Fruit fly (Drosophila melanogaster): ENCODE measurements around the gene CG14285.
A peak's percentile ranks its signal among the peaks of the same experiment; 100 is the strongest.

The CG14285 gene

dm6 chr3R:19028758-19029157 is 3.9 kb downstream of the CG14285 start, which contains the start of the genes GatA and P5cr (continued):
- TF ChIP-seq CG13424 (tag; optimal IDR thresholded peaks at IDR 0.05) = peak; percentile 82
- peak; percentile 82 for TF ChIP-seq CG34376 (GFP tag; optimal IDR thresholded peaks at IDR 0.05)
- TF ChIP-seq mld (GFP tag; IDR thresholded peaks at IDR 0.05; ENCODE audit: partially characterized antibody) = no peak
- peak; percentile 80 for TF ChIP-seq CG4617 (GFP tag; optimal IDR thresholded peaks at IDR 0.05; ENCODE audit: borderline replicate concordance)
- TF ChIP-seq tgo (GFP tag; IDR thresholded peaks at IDR 0.05) = peak; percentile 72
- TF ChIP-seq grau (tag; optimal IDR thresholded peaks at IDR 0.05) = peak; percentile 82
- TF ChIP-seq Ptx1 (GFP tag; IDR thresholded peaks at IDR 0.05) = peak; percentile 84
- peak; percentile 6 for TF ChIP-seq Jarid2 (GFP tag; optimal IDR thresholded peaks at IDR 0.05)
- peak; percentile 60 for TF ChIP-seq odd (GFP tag; optimal IDR thresholded peaks at IDR 0.05)
- TF ChIP-seq her (GFP tag; optimal IDR thresholded peaks at IDR 0.05) = peak; percentile 93
- TF ChIP-seq CG1529 (GFP tag; optimal IDR thresholded peaks at IDR 0.05) = peak; percentile 24
- no peak for TF ChIP-seq hbn (GFP tag; IDR thresholded peaks at IDR 0.05; ENCODE audit: partially characterized antibody)
- peak; percentile 78 for TF ChIP-seq PHDP (tag; optimal IDR thresholded peaks at IDR 0.05)
- no peak for TF ChIP-seq pita (GFP tag; optimal IDR thresholded peaks at IDR 0.05)
- peak; percentile 36 for TF ChIP-seq Camta (GFP tag; optimal IDR thresholded peaks at IDR 0.05)
- no peak for TF ChIP-seq corto (GFP tag; optimal IDR thresholded peaks at IDR 0.05)
- TF ChIP-seq CG9932 (GFP tag; IDR thresholded peaks at IDR 0.05) = peak; percentile 96
- TF ChIP-seq CG17612 (GFP tag; IDR thresholded peaks at IDR 0.05) = no peak
- TF ChIP-seq Opbp (GFP tag; IDR thresholded peaks at IDR 0.05; ENCODE audit: partially characterized antibody) = no peak
- TF ChIP-seq mirr (GFP tag; optimal IDR thresholded peaks at IDR 0.05) = peak; percentile 87
- TF ChIP-seq zfh1 (GFP tag; IDR thresholded peaks at IDR 0.05) = peak; percentile 69
- TF ChIP-seq unc-4 (GFP tag; IDR thresholded peaks at IDR 0.05; ENCODE audit: partially characterized antibody) = no peak
- no peak for TF ChIP-seq Eip74EF (GFP tag; optimal IDR thresholded peaks at IDR 0.05)
- no peak for TF ChIP-seq oc (tag; optimal IDR thresholded peaks at IDR 0.05)
- no peak; the same call in 2 of the 3 replicates for TF ChIP-seq CG34224 (GFP tag; IDR thresholded peaks at IDR 0.05; ENCODE audit: partially characterized antibody)
- TF ChIP-seq CG11723 (GFP tag; optimal IDR thresholded peaks at IDR 0.05) = peak; percentile 57
- TF ChIP-seq yki (optimal IDR thresholded peaks at IDR 0.05) = no peak
- TF ChIP-seq lbe (GFP tag; optimal IDR thresholded peaks at IDR 0.05) = peak; percentile 56
- TF ChIP-seq Antp (GFP tag; optimal IDR thresholded peaks at IDR 0.05) = peak; percentile 93
- peak; percentile 57 for TF ChIP-seq CG14667 (GFP tag; IDR thresholded peaks at IDR 0.05)
- TF ChIP-seq Tbp (GFP tag; optimal IDR thresholded peaks at IDR 0.05) = no peak
- peak; percentile 51; the same call in 1 of the 2 replicates for TF ChIP-seq Awh (GFP tag; IDR thresholded peaks at IDR 0.05)
- peak; percentile 45 for TF ChIP-seq Bdp1 (GFP tag; optimal IDR thresholded peaks at IDR 0.05)
- TF ChIP-seq CG8281 (tag; optimal IDR thresholded peaks at IDR 0.05) = peak; percentile 61
- TF ChIP-seq CG11560 (tag; IDR thresholded peaks at IDR 0.05) = 0 out of 3 replicates have a peak, but pooled peaks have one; percentile 43
- TF ChIP-seq bab2 (GFP tag; optimal IDR thresholded peaks at IDR 0.05) = peak; percentile 86
- TF ChIP-seq lov (optimal IDR thresholded peaks at IDR 0.05) = no peak
- TF ChIP-seq lov (GFP tag; IDR thresholded peaks at IDR 0.05) = 0 out of 3 replicates have a peak, but pooled peaks have one; percentile 21
- peak; percentile 35 for TF ChIP-seq CG2712 (tag; optimal IDR thresholded peaks at IDR 0.05)
- peak; percentile 41; the same call in 1 of the 2 replicates for TF ChIP-seq CG31441 (GFP tag; IDR thresholded peaks at IDR 0.05)
- peak; percentile 98 for TF ChIP-seq Rfx (GFP tag; IDR thresholded peaks at IDR 0.05)
- no peak for TF ChIP-seq kni (GFP tag; optimal IDR thresholded peaks at IDR 0.05)
- peak; percentile 88 for TF ChIP-seq CG30403 (GFP tag; optimal IDR thresholded peaks at IDR 0.05)
- TF ChIP-seq insv (GFP tag; optimal IDR thresholded peaks at IDR 0.05) = no peak
- TF ChIP-seq CG7372 (GFP tag; IDR thresholded peaks at IDR 0.05) = peak; percentile 71
- TF ChIP-seq Deaf1 (tag; optimal IDR thresholded peaks at IDR 0.05) = peak; percentile 31
- TF ChIP-seq Sox102F (GFP tag; optimal IDR thresholded peaks at IDR 0.05) = peak; percentile 74
- TF ChIP-seq ATbp (GFP tag; optimal IDR thresholded peaks at IDR 0.05) = peak; percentile 58
- TF ChIP-seq cas (GFP tag; IDR thresholded peaks at IDR 0.05) = peak; percentile 67; the same call in 1 of the 2 replicates
- TF ChIP-seq CG10209 (GFP tag; optimal IDR thresholded peaks at IDR 0.05) = peak; percentile 75
- no peak for TF ChIP-seq CG17186 (GFP tag; optimal IDR thresholded peaks at IDR 0.05)

Measured in whole organism, embryonic.